Fruit fly (Drosophila melanogaster): ENCODE data around the gene CG3226.

The CG3226 gene

dm6 chrX:6662378-6662777, 8.3 kb upstream of the CG3226 start:
- no peak for TF ChIP-seq h (optimal IDR thresholded peaks at IDR 0.05)
- no peak for TF ChIP-seq insv (optimal IDR thresholded peaks at IDR 0.05)
- no peak for TF ChIP-seq Myc (optimal IDR thresholded peaks at IDR 0.05)
- TF ChIP-seq Sin3A (optimal IDR thresholded peaks at IDR 0.05), result no peak
- no peak for TF ChIP-seq psq (optimal IDR thresholded peaks at IDR 0.05)

- TF ChIP-seq psq (optimal IDR thresholded peaks at IDR 0.05) (no peak), Sin3A (optimal IDR thresholded peaks at IDR 0.05) (no peak), ttk (optimal IDR thresholded peaks at IDR 0.05) (no peak), insv (optimal IDR thresholded peaks at IDR 0.05) (no peak), Myc (optimal IDR thresholded peaks at IDR 0.05) (no peak), h (optimal IDR thresholded peaks at IDR 0.05) (no peak)
Measured at dm6 chrX:6661880-6662279, 7.8 kb upstream of the CG3226 start.

- TF ChIP-seq Sin3A (optimal IDR thresholded peaks at IDR 0.05) (no peak), h (optimal IDR thresholded peaks at IDR 0.05) (no peak), ttk (optimal IDR thresholded peaks at IDR 0.05) (no peak), insv (optimal IDR thresholded peaks at IDR 0.05) (no peak), Myc (optimal IDR thresholded peaks at IDR 0.05) (no peak), psq (optimal IDR thresholded peaks at IDR 0.05) (no peak)
Measured at dm6 chrX:6661392-6661837, 7.4 kb upstream of the CG3226 start, which contains the start of the genes CG3224 and Ctr1A. TSS of gene CG3224 (minus strand) at chrX:6661462. TSS of gene Ctr1A (plus strand) at chrX:6661647.

- TF ChIP-seq Sin3A (optimal IDR thresholded peaks at IDR 0.05), result no peak
- TF ChIP-seq psq (optimal IDR thresholded peaks at IDR 0.05), result no peak
- TF ChIP-seq ttk (optimal IDR thresholded peaks at IDR 0.05), result no peak
- TF ChIP-seq insv (optimal IDR thresholded peaks at IDR 0.05), result no peak
- no peak for TF ChIP-seq h (optimal IDR thresholded peaks at IDR 0.05)
- TF ChIP-seq Myc (optimal IDR thresholded peaks at IDR 0.05), result no peak
Measured at dm6 chrX:6659919-6660318, 5.9 kb upstream of the CG3226 start.

- TF ChIP-seq Myc (optimal IDR thresholded peaks at IDR 0.05), result no peak
- no peak for TF ChIP-seq psq (optimal IDR thresholded peaks at IDR 0.05)
- TF ChIP-seq insv (optimal IDR thresholded peaks at IDR 0.05), result no peak
- TF ChIP-seq ttk (optimal IDR thresholded peaks at IDR 0.05), result no peak
- TF ChIP-seq Sin3A (optimal IDR thresholded peaks at IDR 0.05), result no peak
- no peak for TF ChIP-seq h (optimal IDR thresholded peaks at IDR 0.05)
Measured at dm6 chrX:6656626-6657558, 2.8 kb upstream of the CG3226 start.

- no peak for TF ChIP-seq Myc (optimal IDR thresholded peaks at IDR 0.05)
- TF ChIP-seq ttk (optimal IDR thresholded peaks at IDR 0.05), result no peak
- TF ChIP-seq Sin3A (optimal IDR thresholded peaks at IDR 0.05), result no peak
- TF ChIP-seq psq (optimal IDR thresholded peaks at IDR 0.05), result no peak
- TF ChIP-seq insv (optimal IDR thresholded peaks at IDR 0.05), result no peak
- TF ChIP-seq h (optimal IDR thresholded peaks at IDR 0.05), result no peak
Measured at dm6 chrX:6656023-6656594, 2.1 kb upstream of the CG3226 start.

- no peak for TF ChIP-seq ttk (optimal IDR thresholded peaks at IDR 0.05)
- no peak for TF ChIP-seq insv (optimal IDR thresholded peaks at IDR 0.05)
- no peak for TF ChIP-seq Sin3A (optimal IDR thresholded peaks at IDR 0.05)
- TF ChIP-seq psq (optimal IDR thresholded peaks at IDR 0.05), result no peak
- no peak for TF ChIP-seq Myc (optimal IDR thresholded peaks at IDR 0.05)
Measured at dm6 chrX:6646846-6647245, 7.2 kb downstream of the CG3226 start.

- TF ChIP-seq ttk (optimal IDR thresholded peaks at IDR 0.05), result no peak
- TF ChIP-seq psq (optimal IDR thresholded peaks at IDR 0.05), result no peak
- TF ChIP-seq h (optimal IDR thresholded peaks at IDR 0.05), result no peak
- no peak for TF ChIP-seq Sin3A (optimal IDR thresholded peaks at IDR 0.05)
Measured at dm6 chrX:6642593-6643257, 11.3 kb downstream of the CG3226 start.

- TF ChIP-seq Sin3A (optimal IDR thresholded peaks at IDR 0.05) (no peak), psq (optimal IDR thresholded peaks at IDR 0.05) (no peak), Myc (optimal IDR thresholded peaks at IDR 0.05) (no peak), ttk (optimal IDR thresholded peaks at IDR 0.05) (no peak), insv (optimal IDR thresholded peaks at IDR 0.05) (no peak), h (optimal IDR thresholded peaks at IDR 0.05) (no peak)
Measured at dm6 chrX:6641602-6642001, 12.4 kb downstream of the CG3226 start.

dm6 chrX:6638123-6638522, 15.9 kb downstream of the CG3226 start:
- TF ChIP-seq Sin3A (optimal IDR thresholded peaks at IDR 0.05) (no peak), Myc (optimal IDR thresholded peaks at IDR 0.05) (no peak), h (optimal IDR thresholded peaks at IDR 0.05) (no peak), ttk (optimal IDR thresholded peaks at IDR 0.05) (no peak), insv (optimal IDR thresholded peaks at IDR 0.05) (no peak), psq (optimal IDR thresholded peaks at IDR 0.05) (no peak)

- no peak for TF ChIP-seq h (optimal IDR thresholded peaks at IDR 0.05)
- TF ChIP-seq ttk (optimal IDR thresholded peaks at IDR 0.05), result no peak
- no peak for TF ChIP-seq Sin3A (optimal IDR thresholded peaks at IDR 0.05)
- no peak for TF ChIP-seq insv (optimal IDR thresholded peaks at IDR 0.05)
- TF ChIP-seq Myc (optimal IDR thresholded peaks at IDR 0.05), result no peak
- no peak for TF ChIP-seq psq (optimal IDR thresholded peaks at IDR 0.05)
Measured at dm6 chrX:6633659-6634058, 20.4 kb downstream of the CG3226 start, which contains the start of gene CG14443. TSS of gene CG14443 (plus strand) at chrX:6633959.

dm6 chrX:6631885-6632284, 22.2 kb downstream of the CG3226 start:
- TF ChIP-seq ttk (optimal IDR thresholded peaks at IDR 0.05), result no peak
- no peak for TF ChIP-seq Sin3A (optimal IDR thresholded peaks at IDR 0.05)
- TF ChIP-seq psq (optimal IDR thresholded peaks at IDR 0.05), result no peak
- no peak for TF ChIP-seq h (optimal IDR thresholded peaks at IDR 0.05)
- no peak for TF ChIP-seq Myc (optimal IDR thresholded peaks at IDR 0.05)
- no peak for TF ChIP-seq insv (optimal IDR thresholded peaks at IDR 0.05)

All from Kc167 (cell line).